Worm (Caenorhabditis elegans): ENCODE results near the gene lips-6.

The lips-6 gene

ce11 chrIV:12013120-12013519 lies 2.4 kb downstream of the lips-6 start, which contains the start of gene spe-17:
Gene spe-17 (plus strand): TSS chrIV:12013420.
- TF ChIP-seq nhr-237 (tag; optimal IDR thresholded peaks at IDR 0.05) (no peak), sptf-1 (tag; optimal IDR thresholded peaks at IDR 0.05) (no peak), mls-2 (tag; optimal IDR thresholded peaks at IDR 0.05) (no peak), flh-1 (GFP tag; optimal IDR thresholded peaks at IDR 0.05) (no peak), ceh-83 (GFP tag; optimal IDR thresholded peaks at IDR 0.05) (no peak), ces-1 (GFP tag; optimal IDR thresholded peaks at IDR 0.05) (no peak), elt-1 (tag; optimal IDR thresholded peaks at IDR 0.05; ENCODE audit: borderline replicate concordance, insufficient read depth) (no peak), lin-32 (GFP tag; optimal IDR thresholded peaks at IDR 0.05) (no peak), tbx-8 (GFP tag; optimal IDR thresholded peaks at IDR 0.05) (no peak), ham-2 (GFP tag; optimal IDR thresholded peaks at IDR 0.05) (no peak), nhr-12 (tag; optimal IDR thresholded peaks at IDR 0.05) (no peak), mab-5 (tag; optimal IDR thresholded peaks at IDR 0.05) (no peak), blmp-1 (tag; optimal IDR thresholded peaks at IDR 0.05) (no peak)

DNA sequence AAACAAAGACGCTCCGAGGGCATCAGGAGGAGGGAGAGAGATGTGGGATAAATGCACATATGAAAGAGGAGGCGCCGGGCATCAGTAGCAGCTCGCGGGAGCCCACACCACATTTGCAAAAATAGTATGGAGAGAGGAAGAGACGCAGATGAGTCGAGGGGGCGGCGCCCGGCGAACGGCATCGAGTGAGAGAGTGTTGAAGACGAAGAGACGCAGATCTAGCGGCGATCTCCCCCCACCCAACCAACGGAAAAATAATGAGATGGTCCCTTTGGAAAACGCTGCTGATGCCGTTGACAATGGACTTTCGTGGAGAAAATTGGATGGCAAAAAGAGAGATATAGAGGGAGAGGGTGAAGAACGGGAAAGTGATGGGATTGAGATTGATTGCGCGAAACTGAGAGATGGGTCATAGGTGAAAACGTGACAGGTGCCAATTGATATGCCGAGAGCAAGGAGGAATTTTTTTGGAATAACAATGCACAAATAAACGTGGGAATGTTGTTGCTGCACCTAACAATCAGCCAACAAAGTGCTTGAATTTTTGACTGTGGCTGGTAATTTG lies 3.0 kb downstream of the lips-6 start:
- TF ChIP-seq flh-1 (GFP tag; optimal IDR thresholded peaks at IDR 0.05) (no peak), blmp-1 (tag; optimal IDR thresholded peaks at IDR 0.05) (no peak), pha-4 (tag; optimal IDR thresholded peaks at IDR 0.05) (no peak), elt-1 (tag; optimal IDR thresholded peaks at IDR 0.05; ENCODE audit: borderline replicate concordance, insufficient read depth) (no peak), unc-120 (tag; optimal IDR thresholded peaks at IDR 0.05; ENCODE audit: poor library complexity, severe bottlenecking) (peak; percentile 89), unc-62 (GFP tag; optimal IDR thresholded peaks at IDR 0.05) (peak; percentile 90), drap-1 (GFP tag; optimal IDR thresholded peaks at IDR 0.05) (peak; percentile 7), lin-32 (GFP tag; optimal IDR thresholded peaks at IDR 0.05) (no peak)

DNA sequence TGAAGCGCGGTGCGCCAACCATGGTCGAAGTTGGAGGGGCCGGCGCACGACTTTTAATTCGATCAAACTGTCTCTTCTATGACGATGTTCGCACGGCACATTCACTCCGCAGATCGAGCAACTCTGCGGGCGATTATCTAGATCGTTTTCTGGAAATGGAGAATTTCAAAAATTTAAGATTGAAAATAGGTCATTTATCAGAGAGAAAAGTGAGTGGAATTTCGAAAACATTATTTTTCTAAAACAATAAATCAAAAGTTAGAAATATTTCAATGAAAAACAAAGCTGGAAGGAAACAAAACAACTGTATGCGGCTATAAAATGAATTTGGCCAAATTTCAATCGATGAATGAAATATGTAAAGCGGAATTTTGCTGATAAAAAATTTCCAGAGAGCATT lies 4.6 kb downstream of the lips-6 start, which contains the start of the genes ZK617.26 and unc-22:
Gene ZK617.26 (minus strand): TSS at position 101 of the 400 bp plus-strand sequence.
Gene unc-22 (minus strand): TSS at position 149 of the 400 bp plus-strand sequence.
- TF ChIP-seq snpc-4 (tag; optimal IDR thresholded peaks at IDR 0.05) (no peak), blmp-1 (tag; optimal IDR thresholded peaks at IDR 0.05) (no peak), mab-5 (tag; optimal IDR thresholded peaks at IDR 0.05) (no peak), drap-1 (GFP tag; optimal IDR thresholded peaks at IDR 0.05) (no peak), zip-8 (tag; optimal IDR thresholded peaks at IDR 0.05) (no peak), pha-4 (tag; optimal IDR thresholded peaks at IDR 0.05) (no peak), ces-1 (GFP tag; optimal IDR thresholded peaks at IDR 0.05) (no peak), nhr-28 (tag; optimal IDR thresholded peaks at IDR 0.05) (no peak), ceh-39 (tag; optimal IDR thresholded peaks at IDR 0.05) (no peak), elt-3 (tag; optimal IDR thresholded peaks at IDR 0.05) (no peak), unc-120 (tag; optimal IDR thresholded peaks at IDR 0.05; ENCODE audit: poor library complexity, severe bottlenecking) (no peak), sptf-1 (tag; optimal IDR thresholded peaks at IDR 0.05) (no peak), M03D4.4 (tag; optimal IDR thresholded peaks at IDR 0.05) (no peak), unc-39 (tag; optimal IDR thresholded peaks at IDR 0.05) (no peak), mep-1 (tag; optimal IDR thresholded peaks at IDR 0.05) (no peak), bed-3 (GFP tag; optimal IDR thresholded peaks at IDR 0.05) (no peak), ceh-43 (GFP tag; optimal IDR thresholded peaks at IDR 0.05) (no peak)

- TF ChIP-seq unc-120 (tag; optimal IDR thresholded peaks at IDR 0.05; ENCODE audit: poor library complexity, severe bottlenecking) (peak; percentile 96), M03D4.4 (tag; optimal IDR thresholded peaks at IDR 0.05) (peak; percentile 39), drap-1 (GFP tag; optimal IDR thresholded peaks at IDR 0.05) (peak; percentile 1), ces-1 (GFP tag; optimal IDR thresholded peaks at IDR 0.05) (no peak), hlh-1 (tag; optimal IDR thresholded peaks at IDR 0.05) (peak; percentile 89), unc-62 (GFP tag; optimal IDR thresholded peaks at IDR 0.05) (peak; percentile 65)
These were observed 5.1 kb downstream of the lips-6 start for ce11 chrIV:12010377-12010776.

- no peak for TF ChIP-seq M03D4.4 (tag; optimal IDR thresholded peaks at IDR 0.05)
- TF ChIP-seq bed-3 (GFP tag; optimal IDR thresholded peaks at IDR 0.05): no peak
- no peak for TF ChIP-seq ztf-11 (tag; optimal IDR thresholded peaks at IDR 0.05)
- TF ChIP-seq ces-1 (GFP tag; optimal IDR thresholded peaks at IDR 0.05): no peak
- TF ChIP-seq nhr-2 (tag; optimal IDR thresholded peaks at IDR 0.05): no peak
These were observed 6.3 kb downstream of the lips-6 start for ce11 chrIV:12009046-12009674.
